Fruit fly (Drosophila melanogaster): ENCODE data around the gene Trissin.

Gene Trissin

DNA sequence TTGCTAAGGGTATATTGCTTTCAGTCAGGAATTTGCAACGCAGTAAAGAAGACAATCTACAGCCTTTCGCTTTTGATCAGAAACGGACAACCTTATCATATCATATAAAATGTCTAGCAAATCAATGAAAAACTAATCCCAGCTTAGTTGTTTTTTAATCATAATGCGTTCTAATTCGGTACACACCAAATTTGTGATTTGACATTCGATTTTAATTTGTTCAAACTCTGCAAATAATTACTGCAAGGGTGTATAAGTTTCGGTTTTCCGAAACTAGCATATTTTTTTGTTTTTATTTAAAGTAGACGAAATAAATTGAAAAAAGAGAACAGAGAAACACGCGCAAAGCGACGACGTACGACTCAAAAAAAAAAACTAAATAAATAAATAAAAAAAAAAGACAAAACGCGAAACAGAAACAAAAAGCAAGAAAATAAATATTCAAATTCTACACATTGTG lies 12.4 kb downstream of the Trissin start (continued):
- peak; percentile 60 for TF ChIP-seq fu2 (GFP tag; optimal IDR thresholded peaks at IDR 0.05)
- peak; percentile 79 for TF ChIP-seq CoRest (tag; optimal IDR thresholded peaks at IDR 0.05)
- peak; percentile 51 for TF ChIP-seq Bteb2 (GFP tag; optimal IDR thresholded peaks at IDR 0.05)
- no peak for TF ChIP-seq CG8281 (tag; optimal IDR thresholded peaks at IDR 0.05)
- no peak for TF ChIP-seq exex (tag; optimal IDR thresholded peaks at IDR 0.05)
- TF ChIP-seq sob (GFP tag; IDR thresholded peaks at IDR 0.05), result peak; percentile 47; the same call in 1 of the 2 replicates
- TF ChIP-seq bigmax (GFP tag; optimal IDR thresholded peaks at IDR 0.05), result no peak
- peak; percentile 16 for TF ChIP-seq CG15011 (GFP tag; optimal IDR thresholded peaks at IDR 0.05)
- no peak for TF ChIP-seq CG2202 (tag; optimal IDR thresholded peaks at IDR 0.05)
- peak; percentile 33; the same call in 1 of the 2 replicates for TF ChIP-seq esg (GFP tag; conservative IDR thresholded peaks at IDR 0.05)
- TF ChIP-seq dati (GFP tag; IDR thresholded peaks at IDR 0.05), result no peak
- TF ChIP-seq Optix (GFP tag; IDR thresholded peaks at IDR 0.05), result no peak; the same call in 2 of the 3 replicates
- TF ChIP-seq salm (tag; optimal IDR thresholded peaks at IDR 0.05), result no peak
- no peak for TF ChIP-seq Doc3 (GFP tag; IDR thresholded peaks at IDR 0.05; ENCODE audit: partially characterized antibody)
- TF ChIP-seq bowl (GFP tag; IDR thresholded peaks at IDR 0.05), result no peak
- peak; percentile 2 for TF ChIP-seq CG3838 (GFP tag; optimal IDR thresholded peaks at IDR 0.05)
- peak; percentile 16 for TF ChIP-seq CG3995 (GFP tag; optimal IDR thresholded peaks at IDR 0.05)
- no peak for TF ChIP-seq HLHmδ (GFP tag; optimal IDR thresholded peaks at IDR 0.05)
- peak; percentile 50 for TF ChIP-seq Hsf (GFP tag; optimal IDR thresholded peaks at IDR 0.05)
- TF ChIP-seq ind (GFP tag; optimal IDR thresholded peaks at IDR 0.05), result peak; percentile 61
- TF ChIP-seq CG13775 (GFP tag; optimal IDR thresholded peaks at IDR 0.05), result peak; percentile 34
- peak; percentile 50; the same call in 1 of the 2 replicates for TF ChIP-seq CG14441 (GFP tag; IDR thresholded peaks at IDR 0.05)
- TF ChIP-seq Stat92E (GFP tag; optimal IDR thresholded peaks at IDR 0.05), result no peak
- peak; percentile 72 for TF ChIP-seq grau (tag; optimal IDR thresholded peaks at IDR 0.05)
- TF ChIP-seq btn (GFP tag; optimal IDR thresholded peaks at IDR 0.05), result no peak
- TF ChIP-seq gem (tag; optimal IDR thresholded peaks at IDR 0.05), result peak; percentile 74
- TF ChIP-seq scrt (GFP tag; optimal IDR thresholded peaks at IDR 0.05), result peak; percentile 62
- no peak for TF ChIP-seq sc (optimal IDR thresholded peaks at IDR 0.05)
- no peak for TF ChIP-seq sc (GFP tag; optimal IDR thresholded peaks at IDR 0.05)
- TF ChIP-seq CG7839 (tag; optimal IDR thresholded peaks at IDR 0.05), result peak; percentile 68
- peak; percentile 48 for TF ChIP-seq phol (tag; optimal IDR thresholded peaks at IDR 0.05)
- TF ChIP-seq CG7987 (GFP tag; optimal IDR thresholded peaks at IDR 0.05), result no peak
- peak; percentile 44 for TF ChIP-seq CG18599 (GFP tag; optimal IDR thresholded peaks at IDR 0.05)
- peak; percentile 6 for TF ChIP-seq sqz (GFP tag; optimal IDR thresholded peaks at IDR 0.05)
- peak; percentile 66 for TF ChIP-seq slbo (GFP tag; IDR thresholded peaks at IDR 0.05)
- TF ChIP-seq CG30431 (GFP tag; optimal IDR thresholded peaks at IDR 0.05), result no peak
- TF ChIP-seq sr (GFP tag; IDR thresholded peaks at IDR 0.05), result no peak
- TF ChIP-seq Fer2 (tag; optimal IDR thresholded peaks at IDR 0.05), result no peak
- peak; percentile 42 for TF ChIP-seq BtbVII (GFP tag; optimal IDR thresholded peaks at IDR 0.05)
- no peak for TF ChIP-seq cato (GFP tag; optimal IDR thresholded peaks at IDR 0.05; ENCODE audit: borderline replicate concordance)
- TF ChIP-seq Mrtf (GFP tag; IDR thresholded peaks at IDR 0.05), result 0 out of 3 replicates have a peak, but pooled peaks have one; percentile 45
- TF ChIP-seq Atf-2 (GFP tag; optimal IDR thresholded peaks at IDR 0.05), result peak; percentile 20
- peak; percentile 7 for TF ChIP-seq CG14710 (tag; optimal IDR thresholded peaks at IDR 0.05)
- no peak for TF ChIP-seq Asciz (GFP tag; optimal IDR thresholded peaks at IDR 0.05)
- TF ChIP-seq CG13894 (tag; optimal IDR thresholded peaks at IDR 0.05), result no peak
- no peak for TF ChIP-seq CG43689 (GFP tag; IDR thresholded peaks at IDR 0.05)
- TF ChIP-seq twi (tag; optimal IDR thresholded peaks at IDR 0.05), result no peak
- TF ChIP-seq tna (GFP tag; IDR thresholded peaks at IDR 0.05; ENCODE audit: partially characterized antibody), result no peak
- no peak for TF ChIP-seq vfl (GFP tag; optimal IDR thresholded peaks at IDR 0.05)
- TF ChIP-seq z (GFP tag; IDR thresholded peaks at IDR 0.05), result no peak
